Fruit fly (Drosophila melanogaster): ENCODE data around the gene Tango9.
A peak's percentile ranks its signal among the peaks of the same experiment; 100 is the strongest.
"Not testable (repeated sequence)": the region's sequence is repeated elsewhere in the genome, so short reads cannot be mapped to it uniquely, and the experiment has no call there.

Tango9 gene

DNA sequence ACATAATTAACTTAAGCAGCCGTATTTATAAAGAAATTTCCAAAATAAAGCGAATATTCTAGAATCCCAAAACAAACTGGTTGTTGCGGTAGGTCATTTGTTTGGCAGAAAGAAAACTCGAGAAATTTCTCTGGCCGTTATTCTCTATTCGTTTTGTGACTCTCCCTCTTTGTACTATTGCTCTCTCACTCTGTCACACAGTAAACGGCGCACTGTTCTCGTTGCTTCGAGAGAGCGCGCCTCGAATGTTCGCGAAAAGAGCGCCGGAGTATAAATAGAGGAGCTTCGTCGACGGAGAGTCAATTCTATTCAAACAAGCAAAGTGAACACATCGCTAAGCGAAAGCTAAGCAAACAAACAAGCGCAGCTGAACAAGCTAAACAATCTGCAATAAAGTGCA lies 16.5 kb downstream of the Tango9 start, which contains the start of gene Hsp70Ab:
Hsp70Ab (plus strand) TSS at position 301 of the 400 bp plus-strand sequence.
- not testable (repeated sequence) for TF ChIP-seq cnc (optimal IDR thresholded peaks at IDR 0.05); CG14711 (tag; optimal IDR thresholded peaks at IDR 0.05); CG12768 (GFP tag; optimal IDR thresholded peaks at IDR 0.05)

dm6 chr3R:11957388-11957787 lies 17.3 kb downstream of the Tango9 start:
- TF ChIP-seq Crg-1 (GFP tag; optimal IDR thresholded peaks at IDR 0.05) (no peak), ovo (GFP tag; optimal IDR thresholded peaks at IDR 0.05) (no peak)

DNA sequence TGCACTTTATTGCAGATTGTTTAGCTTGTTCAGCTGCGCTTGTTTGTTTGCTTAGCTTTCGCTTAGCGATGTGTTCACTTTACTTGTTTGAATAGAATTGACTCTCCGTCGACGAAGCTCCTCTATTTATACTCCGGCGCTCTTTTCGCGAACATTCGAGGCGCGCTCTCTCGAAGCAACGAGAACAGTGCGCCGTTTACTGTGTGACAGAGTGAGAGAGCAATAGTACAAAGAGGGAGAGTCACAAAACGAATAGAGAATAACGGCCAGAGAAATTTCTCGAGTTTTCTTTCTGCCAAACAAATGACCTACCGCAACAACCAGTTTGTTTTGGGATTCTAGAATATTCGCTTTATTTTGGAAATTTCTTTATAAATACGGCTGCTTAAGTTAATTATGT lies 18.3 kb downstream of the Tango9 start, which contains the start of gene Hsp70Aa:
Hsp70Aa (minus strand) TSS at position 101 of the 400 bp plus-strand sequence.
- TF ChIP-seq CG7101 (tag; optimal IDR thresholded peaks at IDR 0.05); cnc (optimal IDR thresholded peaks at IDR 0.05); CG5204 (GFP tag; optimal IDR thresholded peaks at IDR 0.05): not testable (repeated sequence)

dm6 chr3R:11949387-11950029 lies 25.2 kb downstream of the Tango9 start, which contains the start of gene CG31211:
TSS of gene CG31211 (plus strand) at chr3R:11949680.
- peak; percentile 35 for TF ChIP-seq ovo (GFP tag; optimal IDR thresholded peaks at IDR 0.05)
- no peak for TF ChIP-seq pad (GFP tag; optimal IDR thresholded peaks at IDR 0.05)
- no peak for TF ChIP-seq CG7101 (tag; optimal IDR thresholded peaks at IDR 0.05)
- TF ChIP-seq CG5204 (GFP tag; optimal IDR thresholded peaks at IDR 0.05), result peak; percentile 16

DNA sequence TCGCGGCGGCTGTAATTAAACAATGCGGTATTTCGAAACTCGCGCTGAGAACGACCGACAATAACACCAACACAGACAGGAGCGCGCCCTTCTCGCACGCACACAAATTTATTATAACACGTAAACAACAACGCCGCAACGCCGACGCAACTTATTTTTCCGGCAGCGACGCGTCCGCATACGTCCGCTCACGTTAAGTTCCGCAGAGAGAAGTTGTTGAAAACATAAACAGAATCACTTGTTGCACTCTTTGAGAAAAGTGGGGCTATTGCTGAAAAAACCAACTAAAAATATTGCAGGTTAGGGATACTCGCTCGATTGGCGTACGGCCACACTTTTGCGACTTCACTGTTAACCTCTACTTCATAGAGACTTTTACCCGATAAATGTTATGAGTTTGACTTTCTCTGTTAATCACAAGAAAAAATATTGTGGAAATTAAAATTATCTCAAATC lies 25.8 kb downstream of the Tango9 start, which contains the start of gene Cad87A:
Cad87A (minus strand) TSS at position 227 of the 456 bp plus-strand sequence.
- no peak for TF ChIP-seq CG33017 (tag; optimal IDR thresholded peaks at IDR 0.05)
- TF ChIP-seq tj (GFP tag; optimal IDR thresholded peaks at IDR 0.05), result peak; percentile 49
- TF ChIP-seq CG12768 (GFP tag; optimal IDR thresholded peaks at IDR 0.05), result no peak
- peak; percentile 41 for TF ChIP-seq Mnt (GFP tag; optimal IDR thresholded peaks at IDR 0.05)

- TF ChIP-seq pad (GFP tag; optimal IDR thresholded peaks at IDR 0.05), result no peak
- TF ChIP-seq Hr96 (GFP tag; optimal IDR thresholded peaks at IDR 0.05), result no peak
- TF ChIP-seq CG7101 (tag; optimal IDR thresholded peaks at IDR 0.05), result no peak
- TF ChIP-seq cic (GFP tag; optimal IDR thresholded peaks at IDR 0.05), result no peak
- no peak for TF ChIP-seq toe (GFP tag; optimal IDR thresholded peaks at IDR 0.05)
- TF ChIP-seq CG7045 (GFP tag; optimal IDR thresholded peaks at IDR 0.05), result no peak
- TF ChIP-seq CG1620 (GFP tag; optimal IDR thresholded peaks at IDR 0.05), result no peak
These were observed 26.8 kb downstream of the Tango9 start for dm6 chr3R:11947959-11948358.

- TF ChIP-seq Clk (GFP tag; optimal IDR thresholded peaks at IDR 0.05) (no peak), CG12768 (GFP tag; optimal IDR thresholded peaks at IDR 0.05) (no peak), toe (GFP tag; optimal IDR thresholded peaks at IDR 0.05) (no peak), CG7101 (tag; optimal IDR thresholded peaks at IDR 0.05) (no peak), CG14711 (tag; optimal IDR thresholded peaks at IDR 0.05) (no peak), Crg-1 (GFP tag; optimal IDR thresholded peaks at IDR 0.05) (no peak), CG1620 (GFP tag; optimal IDR thresholded peaks at IDR 0.05) (no peak), CG5204 (GFP tag; optimal IDR thresholded peaks at IDR 0.05) (no peak), tj (GFP tag; optimal IDR thresholded peaks at IDR 0.05) (peak; percentile 87), Mnt (GFP tag; optimal IDR thresholded peaks at IDR 0.05) (no peak), CG33017 (tag; optimal IDR thresholded peaks at IDR 0.05) (no peak), bab1 (GFP tag; optimal IDR thresholded peaks at IDR 0.05) (peak; percentile 24), cic (GFP tag; optimal IDR thresholded peaks at IDR 0.05) (no peak), pad (GFP tag; optimal IDR thresholded peaks at IDR 0.05) (peak; percentile 92), Hr96 (GFP tag; optimal IDR thresholded peaks at IDR 0.05) (no peak), CG11617 (GFP tag; optimal IDR thresholded peaks at IDR 0.05) (no peak), kay (GFP tag; ENCODE audit: borderline replicate concordance) (no peak), CG7045 (GFP tag; optimal IDR thresholded peaks at IDR 0.05) (no peak), cnc (optimal IDR thresholded peaks at IDR 0.05) (no peak), ovo (GFP tag; optimal IDR thresholded peaks at IDR 0.05) (peak; percentile 93)
These were observed 27.4 kb downstream of the Tango9 start for dm6 chr3R:11947079-11947869.

Measured in whole organism, adult.